Fruit fly (Drosophila melanogaster): ENCODE results near the gene Cad86C.
A peak's percentile ranks its signal among the peaks of the same experiment; 100 is the strongest.

Gene Cad86C

dm6 chr3R:10875515-10876434 is 48.9 kb downstream of the Cad86C start, which contains the start of gene Sodh2 (continued):
- TF ChIP-seq eve (GFP tag; optimal IDR thresholded peaks at IDR 0.05), result no peak
- TF ChIP-seq Med (GFP tag), result peak; percentile 95
- no peak for TF ChIP-seq gt (GFP tag; IDR thresholded peaks at IDR 0.05)
- peak; percentile 23; the same call in 1 of the 3 replicates for TF ChIP-seq so (GFP tag; IDR thresholded peaks at IDR 0.05)
- peak; percentile 39 for TF ChIP-seq luna (GFP tag; optimal IDR thresholded peaks at IDR 0.05)
- TF ChIP-seq sima (GFP tag; optimal IDR thresholded peaks at IDR 0.05), result peak; percentile 17
- peak; percentile 17 for TF ChIP-seq Mes4 (GFP tag; optimal IDR thresholded peaks at IDR 0.05)
- peak; percentile 66 for TF ChIP-seq HLH54F (GFP tag; optimal IDR thresholded peaks at IDR 0.05)
- peak; percentile 62 for TF ChIP-seq pfk (GFP tag; optimal IDR thresholded peaks at IDR 0.05)
- TF ChIP-seq HmgZ (tag; optimal IDR thresholded peaks at IDR 0.05), result peak; percentile 69
- peak; percentile 34 for TF ChIP-seq crc (GFP tag; optimal IDR thresholded peaks at IDR 0.05)
- TF ChIP-seq croc (GFP tag; conservative IDR thresholded peaks at IDR 0.05), result peak; percentile 15; the same call in 1 of the 3 replicates
- peak; percentile 27 for TF ChIP-seq tup (GFP tag; optimal IDR thresholded peaks at IDR 0.05)
- TF ChIP-seq NFAT (GFP tag; IDR thresholded peaks at IDR 0.05), result peak; percentile 83
- peak; percentile 82 for TF ChIP-seq Asciz (GFP tag; optimal IDR thresholded peaks at IDR 0.05)
- peak; percentile 69 for TF ChIP-seq CG9609 (GFP tag; optimal IDR thresholded peaks at IDR 0.05)
- TF ChIP-seq CG7271 (tag; optimal IDR thresholded peaks at IDR 0.05), result no peak
- 0 out of 2 replicates have a peak, but pooled peaks have one; percentile 40 for TF ChIP-seq Nf-YA (GFP tag; IDR thresholded peaks at IDR 0.05)
- peak; percentile 42 for TF ChIP-seq CG10431 (GFP tag; optimal IDR thresholded peaks at IDR 0.05)
- peak; percentile 73; the same call in 2 of the 4 replicates for TF ChIP-seq Gug (GFP tag; IDR thresholded peaks at IDR 0.05)
- peak in 1 of 2 experiments; percentile 81 for TF ChIP-seq Hr51 (GFP tag; optimal IDR thresholded peaks at IDR 0.05)
- TF ChIP-seq Fer1 (GFP tag; optimal IDR thresholded peaks at IDR 0.05), result peak; percentile 92
- no peak for TF ChIP-seq tll (GFP tag; optimal IDR thresholded peaks at IDR 0.05)
- TF ChIP-seq NC2α (GFP tag; optimal IDR thresholded peaks at IDR 0.05), result peak; percentile 51
- TF ChIP-seq CG18619 (GFP tag; optimal IDR thresholded peaks at IDR 0.05), result peak; percentile 81
- TF ChIP-seq H2.0 (GFP tag; IDR thresholded peaks at IDR 0.05), result peak; percentile 66
- peak; percentile 57 for TF ChIP-seq nerfin-1 (tag; optimal IDR thresholded peaks at IDR 0.05)
- peak; percentile 46 for TF ChIP-seq disco-r (GFP tag; optimal IDR thresholded peaks at IDR 0.05)
- TF ChIP-seq nom (GFP tag; optimal IDR thresholded peaks at IDR 0.05), result peak; percentile 55
- TF ChIP-seq CG3065 (GFP tag; optimal IDR thresholded peaks at IDR 0.05), result peak; percentile 44
- TF ChIP-seq CG6854 (GFP tag; optimal IDR thresholded peaks at IDR 0.05), result peak; percentile 83
- 0 out of 2 replicates have a peak, but pooled peaks have one; percentile 38 for TF ChIP-seq CG1024 (GFP tag; IDR thresholded peaks at IDR 0.05)
- TF ChIP-seq her (GFP tag; optimal IDR thresholded peaks at IDR 0.05), result peak; percentile 73
- peak; percentile 83 for TF ChIP-seq CG1233 (GFP tag; optimal IDR thresholded peaks at IDR 0.05)
- no peak; the same call in 1 of the 2 replicates for TF ChIP-seq bowl (GFP tag; IDR thresholded peaks at IDR 0.05)
- peak; percentile 68 for TF ChIP-seq Aef1 (GFP tag; IDR thresholded peaks at IDR 0.05)
- TF ChIP-seq schlank (tag; optimal IDR thresholded peaks at IDR 0.05), result peak; percentile 86
- TF ChIP-seq abd-A (tag; optimal IDR thresholded peaks at IDR 0.05), result peak; percentile 58
- no peak for TF ChIP-seq gcm2 (GFP tag; optimal IDR thresholded peaks at IDR 0.05)
- peak; percentile 83 for TF ChIP-seq CG34376 (GFP tag; optimal IDR thresholded peaks at IDR 0.05)
- 0 out of 2 replicates have a peak, but pooled peaks have one; percentile 36 for TF ChIP-seq CG32767 (GFP tag; IDR thresholded peaks at IDR 0.05)
- peak; percentile 39 for TF ChIP-seq fd96Cb (tag; optimal IDR thresholded peaks at IDR 0.05)
- TF ChIP-seq CG8089 (GFP tag; optimal IDR thresholded peaks at IDR 0.05), result peak; percentile 29
- peak; percentile 64 for TF ChIP-seq Nf-YC (tag; optimal IDR thresholded peaks at IDR 0.05)
- TF ChIP-seq ems (GFP tag; optimal IDR thresholded peaks at IDR 0.05), result peak; percentile 12
- peak; percentile 70 for TF ChIP-seq Ada2b (GFP tag; IDR thresholded peaks at IDR 0.05)
- no peak for TF ChIP-seq CG7963 (GFP tag; IDR thresholded peaks at IDR 0.05; ENCODE audit: partially characterized antibody)
- TF ChIP-seq B-H1 (GFP tag; IDR thresholded peaks at IDR 0.05), result no peak; the same call in 2 of the 3 replicates
